Fruit fly (Drosophila melanogaster): ENCODE measurements around the gene CG7988.

Gene CG7988

dm6 chr3R:18220211-18220749 is at the start of gene CG7988, which contains the start of gene CG7183 (continued):
- peak; percentile 97 for TF ChIP-seq CG13123 (GFP tag; optimal IDR thresholded peaks at IDR 0.05)
- peak; percentile 96 for TF ChIP-seq tio (GFP tag; optimal IDR thresholded peaks at IDR 0.05)
- no peak for TF ChIP-seq amos (GFP tag; IDR thresholded peaks at IDR 0.05; ENCODE audit: partially characterized antibody)
- peak; percentile 99 for TF ChIP-seq E2f1 (GFP tag; IDR thresholded peaks at IDR 0.05)
- TF ChIP-seq CG43689 (GFP tag; IDR thresholded peaks at IDR 0.05) = peak; percentile 91
- peak; percentile 93 for TF ChIP-seq CG11696 (GFP tag; IDR thresholded peaks at IDR 0.05)
- peak; percentile 96 for TF ChIP-seq Vsx1 (GFP tag; optimal IDR thresholded peaks at IDR 0.05)
- peak; percentile 99 for TF ChIP-seq CG17829 (tag; optimal IDR thresholded peaks at IDR 0.05)
- TF ChIP-seq gsb (GFP tag; IDR thresholded peaks at IDR 0.05) = peak; percentile 94
- peak; percentile 93 for TF ChIP-seq CG7786 (GFP tag; optimal IDR thresholded peaks at IDR 0.05)
- peak; percentile 98 for TF ChIP-seq Dbx (GFP tag; IDR thresholded peaks at IDR 0.05)
- TF ChIP-seq CG1647 (GFP tag; optimal IDR thresholded peaks at IDR 0.05) = peak; percentile 85
- TF ChIP-seq bbx (GFP tag; IDR thresholded peaks at IDR 0.05; ENCODE audit: partially characterized antibody) = no peak
- TF ChIP-seq Taf1 (GFP tag; IDR thresholded peaks at IDR 0.05) = peak; percentile 92
- peak; percentile 84 for TF ChIP-seq gcm2 (GFP tag; optimal IDR thresholded peaks at IDR 0.05)
- peak; percentile 87 for TF ChIP-seq CG10565 (GFP tag; optimal IDR thresholded peaks at IDR 0.05)
- TF ChIP-seq CG10321 (GFP tag; IDR thresholded peaks at IDR 0.05) = peak; percentile 84
- peak; percentile 98 for TF ChIP-seq CG4617 (GFP tag; optimal IDR thresholded peaks at IDR 0.05; ENCODE audit: borderline replicate concordance)
- TF ChIP-seq CG10147 (GFP tag; optimal IDR thresholded peaks at IDR 0.05) = peak; percentile 95
- TF ChIP-seq CG4404 (GFP tag; IDR thresholded peaks at IDR 0.05) = peak; percentile 98
- TF ChIP-seq CG42726 (GFP tag; IDR thresholded peaks at IDR 0.05; ENCODE audit: partially characterized antibody) = no peak
- peak; percentile 98 for TF ChIP-seq B-H1 (GFP tag; IDR thresholded peaks at IDR 0.05)
- peak; percentile 96 for TF ChIP-seq CG18599 (GFP tag; optimal IDR thresholded peaks at IDR 0.05)
- peak; percentile 89 for TF ChIP-seq CG9797 (GFP tag; optimal IDR thresholded peaks at IDR 0.05)
- TF ChIP-seq H2.0 (GFP tag; IDR thresholded peaks at IDR 0.05) = peak; percentile 99
- TF ChIP-seq CG16863 (GFP tag; optimal IDR thresholded peaks at IDR 0.05) = peak; percentile 94
- TF ChIP-seq ranshi (GFP tag; IDR thresholded peaks at IDR 0.05) = peak; percentile 99
- peak; percentile 99 for TF ChIP-seq ro (GFP tag; IDR thresholded peaks at IDR 0.05)
- no peak for TF ChIP-seq Bgb (GFP tag; IDR thresholded peaks at IDR 0.05; ENCODE audit: partially characterized antibody)
- peak; percentile 90 for TF ChIP-seq CG16779 (GFP tag; IDR thresholded peaks at IDR 0.05)
- peak; percentile 58 for TF ChIP-seq ftz-f1 (GFP tag; optimal IDR thresholded peaks at IDR 0.05)
- TF ChIP-seq kah (GFP tag; optimal IDR thresholded peaks at IDR 0.05) = peak; percentile 88
- TF ChIP-seq Ets97D (GFP tag; optimal IDR thresholded peaks at IDR 0.05) = peak; percentile 83

DNA sequence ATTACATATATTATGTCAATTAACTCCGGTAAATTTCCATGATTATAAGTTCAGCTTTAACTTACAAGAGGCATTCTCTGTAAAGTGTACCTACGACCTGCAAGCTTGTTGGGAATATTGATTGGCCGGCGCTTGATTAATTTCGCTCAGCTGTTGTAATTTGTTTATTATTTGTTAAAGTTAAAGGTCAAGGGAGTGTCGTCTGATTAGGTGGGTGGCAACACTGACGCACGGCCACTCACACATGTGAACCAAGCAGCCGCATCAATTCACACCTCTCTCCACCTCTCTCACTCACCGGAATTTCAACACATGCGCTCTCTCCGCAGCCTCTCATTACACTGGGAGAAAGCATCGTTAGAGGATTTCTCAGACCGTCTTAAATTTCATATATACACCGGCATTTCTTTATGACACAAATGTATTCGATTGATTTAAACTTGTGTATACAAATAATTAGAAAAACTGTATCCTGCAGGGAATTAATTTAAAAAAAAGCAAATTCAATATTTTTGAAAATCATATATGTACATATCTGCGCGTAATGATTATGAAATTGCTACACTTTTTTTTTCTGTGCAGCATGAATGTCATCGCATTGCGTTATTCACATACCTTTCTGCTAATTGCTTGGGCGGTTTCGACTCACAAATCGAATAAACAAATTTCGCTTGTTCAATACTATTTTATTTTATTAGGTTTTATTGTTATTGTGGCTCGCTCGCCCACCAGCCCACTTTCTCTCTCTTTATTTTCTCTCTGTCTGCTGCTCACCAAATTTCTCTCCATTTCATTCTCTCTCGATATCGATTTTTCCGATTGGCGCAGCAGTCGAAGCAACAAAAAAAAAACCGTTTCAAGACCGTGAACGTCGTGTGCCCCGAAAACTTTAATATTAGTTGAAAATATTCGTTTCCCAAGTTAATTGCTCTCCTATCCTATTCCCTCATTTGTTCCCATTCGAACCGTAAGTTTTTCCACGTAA is 48.1 kb upstream of the CG7988 start:
- peak; percentile 87 for TF ChIP-seq HLH3B (GFP tag; IDR thresholded peaks at IDR 0.05)
- peak; percentile 90 for TF ChIP-seq CG6683 (GFP tag; optimal IDR thresholded peaks at IDR 0.05)
- TF ChIP-seq CG31365 (tag; optimal IDR thresholded peaks at IDR 0.05) = peak; percentile 73
- peak; percentile 64 for TF ChIP-seq cas (GFP tag; IDR thresholded peaks at IDR 0.05)
- TF ChIP-seq Max (GFP tag; optimal IDR thresholded peaks at IDR 0.05) = peak; percentile 93
- peak; percentile 94 for TF ChIP-seq CG10979 (tag; optimal IDR thresholded peaks at IDR 0.05)
- TF ChIP-seq kni (GFP tag; optimal IDR thresholded peaks at IDR 0.05) = peak; percentile 85
- no peak for TF ChIP-seq ato (GFP tag; IDR thresholded peaks at IDR 0.05; ENCODE audit: partially characterized antibody)
- peak; percentile 74 for TF ChIP-seq btn (GFP tag; optimal IDR thresholded peaks at IDR 0.05)
- peak; percentile 92 for TF ChIP-seq ind (GFP tag; optimal IDR thresholded peaks at IDR 0.05)
- TF ChIP-seq CG8290 (GFP tag; optimal IDR thresholded peaks at IDR 0.05) = peak; percentile 71
- peak in 1 of 2 experiments; percentile 67 for TF ChIP-seq CG8290 (tag; optimal IDR thresholded peaks at IDR 0.05)
- TF ChIP-seq CG1792 (GFP tag; optimal IDR thresholded peaks at IDR 0.05) = peak; percentile 83
- TF ChIP-seq peb (GFP tag; IDR thresholded peaks at IDR 0.05) = peak; percentile 84
- TF ChIP-seq pnt (GFP tag; optimal IDR thresholded peaks at IDR 0.05) = peak; percentile 71
- TF ChIP-seq ssp (GFP tag; IDR thresholded peaks at IDR 0.05) = peak; percentile 81
- peak; percentile 88 for TF ChIP-seq fd3F (GFP tag; optimal IDR thresholded peaks at IDR 0.05)

All from whole organism, embryonic.